Worm (Caenorhabditis elegans) whole organism, midembryonic: Measurements from ENCODE around the gene wee-1.3.
"Not testable (repeated sequence)": the region's sequence is repeated elsewhere in the genome, so short reads cannot be mapped to it uniquely, and the experiment has no call there.

Experiments
- T22C8.4 ChIP-seq: fragments of 200-800 bp; sonication (Bioruptor generic); IDR thresholded peaks from 2 replicates; pipeline ENCODE4 v1.3.6; 2022; ENCODE audit warnings: missing genetic modification characterization, missing compliant biosample characterization
- cog-1 ChIP-seq: sonication (generic microtip); optimal IDR thresholded peaks from 2 replicates; lab custom pipeline; 2016; ENCODE audit warnings: missing genetic modification characterization, missing compliant biosample characterization
- flt-1 ChIP-seq: fragments of 200-800 bp; sonication (Bioruptor generic); IDR thresholded peaks from 2 replicates; pipeline ENCODE4 v1.3.6; 2022; ENCODE audit warnings: missing genetic modification characterization, missing compliant biosample characterization
- klf-2 ChIP-seq: fragments of 200-800 bp; sonication (Bioruptor generic); conservative IDR thresholded peaks from 2 replicates; pipeline ENCODE4 v1.3.6; 2022; ENCODE audit warnings: missing genetic modification reagents, missing genetic modification characterization, missing compliant biosample characterization
- med-1 ChIP-seq: sonication (generic microtip); optimal IDR thresholded peaks from 2 replicates; lab custom pipeline; 2017; ENCODE audit warnings: missing genetic modification characterization, mild to moderate bottlenecking, missing compliant biosample characterization, antibody characterized with exemption, missing genetic modification reagents; ENCODE audit not compliant: insufficient read depth
- ref-1 ChIP-seq: fragments of 200-800 bp; sonication (Bioruptor generic); conservative IDR thresholded peaks from 2 replicates; pipeline ENCODE4 v1.3.6; 2022; ENCODE audit warnings: missing genetic modification reagents, missing genetic modification characterization, missing compliant biosample characterization
- tab-1 ChIP-seq: fragments of 200-800 bp; sonication (Bioruptor generic); IDR thresholded peaks from 2 replicates; pipeline ENCODE4 v1.3.6; 2022; ENCODE audit warnings: missing genetic modification characterization, missing compliant biosample characterization
- ztf-23 ChIP-seq: fragments of 200-800 bp; sonication (Bioruptor generic); IDR thresholded peaks from 2 replicates; pipeline ENCODE4 v1.3.6; 2022; ENCODE audit warnings: missing genetic modification reagents, missing genetic modification characterization, missing compliant biosample characterization
- ztf-29 ChIP-seq: fragments of 200-800 bp; sonication (Bioruptor generic); IDR thresholded peaks from 2 replicates; pipeline ENCODE4 v1.3.6; 2022; ENCODE audit warnings: missing genetic modification reagents, missing genetic modification characterization, missing compliant biosample characterization

Gene wee-1.3

DNA sequence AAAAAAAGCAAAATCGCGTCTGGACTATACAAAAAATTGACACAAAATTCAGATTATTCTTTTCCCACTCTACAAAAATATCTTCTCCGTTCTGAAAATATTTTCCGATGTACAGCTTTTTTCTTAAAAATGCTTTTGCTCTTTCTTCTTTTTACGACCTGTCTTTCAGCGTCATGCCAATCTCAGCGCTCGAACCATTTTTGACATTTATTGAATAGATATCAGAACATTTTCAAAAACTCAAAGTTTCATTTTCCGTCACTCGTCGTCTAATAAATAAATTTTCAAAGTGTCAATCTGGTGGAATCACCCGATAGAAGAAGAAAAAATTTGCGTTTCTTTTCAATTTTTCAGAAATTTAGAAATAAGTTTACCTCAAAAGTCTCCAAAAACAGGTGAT lies 25.1 kb upstream of the wee-1.3 start:
- no peak for TF ChIP-seq ztf-29 (GFP tag; lab: Robert Waterston, UW)
- TF ChIP-seq tab-1 (GFP tag; lab: Robert Waterston, UW), result no peak
- TF ChIP-seq ref-1 (GFP tag; lab: Robert Waterston, UW), result no peak
- no peak for TF ChIP-seq T22C8.4 (GFP tag; lab: Robert Waterston, UW)
- no peak for TF ChIP-seq flt-1 (GFP tag; lab: Robert Waterston, UW)
- TF ChIP-seq med-1 (GFP tag; lab: Kevin White, UChicago), result no peak
- no peak for TF ChIP-seq cog-1 (tag; lab: Kevin White, UChicago)
- TF ChIP-seq klf-2 (GFP tag; lab: Robert Waterston, UW), result no peak
- TF ChIP-seq ztf-23, result no peak

DNA sequence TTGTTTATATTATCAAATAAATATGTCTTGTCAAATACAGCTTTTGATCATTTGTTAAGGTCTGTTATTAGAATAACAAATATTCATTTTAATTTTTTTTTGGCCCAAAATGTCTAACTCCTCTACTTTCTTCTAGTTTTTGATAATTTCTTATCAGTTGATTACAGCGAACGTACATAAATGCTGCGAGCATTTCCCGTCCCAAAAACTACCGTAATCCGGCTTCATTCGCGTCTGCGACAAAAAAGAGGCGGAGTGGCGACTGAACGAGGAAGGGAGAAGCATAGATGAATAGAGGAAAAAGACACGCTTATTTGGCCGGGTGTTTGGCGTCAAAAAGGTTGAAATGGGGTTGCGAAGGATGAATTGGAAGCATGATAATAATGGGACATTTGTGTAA lies 24.3 kb upstream of the wee-1.3 start:
- TF ChIP-seq med-1 (GFP tag; lab: Kevin White, UChicago) (no peak), ztf-29 (GFP tag; lab: Robert Waterston, UW) (no peak), ref-1 (GFP tag; lab: Robert Waterston, UW) (no peak), cog-1 (tag; lab: Kevin White, UChicago) (no peak), tab-1 (GFP tag; lab: Robert Waterston, UW) (no peak), flt-1 (GFP tag; lab: Robert Waterston, UW) (no peak), klf-2 (GFP tag; lab: Robert Waterston, UW) (no peak), T22C8.4 (GFP tag; lab: Robert Waterston, UW) (no peak), ztf-23 (no peak)

DNA sequence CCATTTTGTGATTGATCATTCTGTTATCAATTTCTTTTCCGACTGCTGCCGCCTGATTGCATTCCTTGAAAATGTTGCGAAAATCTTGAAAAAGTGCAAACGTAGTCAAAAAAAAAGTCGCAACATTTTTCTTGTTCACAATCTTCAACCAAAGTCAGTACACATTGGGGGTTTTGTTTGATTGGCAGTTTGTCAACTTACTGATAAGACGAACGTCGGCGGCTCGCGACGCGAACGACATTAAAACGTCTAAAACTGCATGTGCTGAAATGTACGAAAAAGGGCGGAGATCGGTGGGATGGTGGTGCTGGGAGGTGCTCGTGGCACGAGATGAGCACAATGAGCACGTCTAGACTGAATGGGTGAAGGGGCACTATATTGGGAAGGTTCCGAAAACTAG lies 22.6 kb upstream of the wee-1.3 start:
- TF ChIP-seq ztf-23, result no peak
- no peak for TF ChIP-seq T22C8.4 (GFP tag; lab: Robert Waterston, UW)
- TF ChIP-seq tab-1 (GFP tag; lab: Robert Waterston, UW), result no peak
- TF ChIP-seq klf-2 (GFP tag; lab: Robert Waterston, UW), result no peak
- no peak for TF ChIP-seq med-1 (GFP tag; lab: Kevin White, UChicago)
- TF ChIP-seq ref-1 (GFP tag; lab: Robert Waterston, UW), result no peak
- no peak for TF ChIP-seq cog-1 (tag; lab: Kevin White, UChicago)
- TF ChIP-seq flt-1 (GFP tag; lab: Robert Waterston, UW), result no peak
- no peak for TF ChIP-seq ztf-29 (GFP tag; lab: Robert Waterston, UW)

ce11 chrII:9735785-9736184 lies 19.5 kb upstream of the wee-1.3 start:
- no peak for TF ChIP-seq klf-2 (GFP tag; lab: Robert Waterston, UW)
- no peak for TF ChIP-seq ref-1 (GFP tag; lab: Robert Waterston, UW)
- no peak for TF ChIP-seq ztf-23
- no peak for TF ChIP-seq tab-1 (GFP tag; lab: Robert Waterston, UW)
- no peak for TF ChIP-seq T22C8.4 (GFP tag; lab: Robert Waterston, UW)
- no peak for TF ChIP-seq flt-1 (GFP tag; lab: Robert Waterston, UW)
- TF ChIP-seq cog-1 (tag; lab: Kevin White, UChicago), result no peak
- no peak for TF ChIP-seq ztf-29 (GFP tag; lab: Robert Waterston, UW)
- no peak for TF ChIP-seq med-1 (GFP tag; lab: Kevin White, UChicago)

- not testable (repeated sequence) for TF ChIP-seq flt-1 (GFP tag; lab: Robert Waterston, UW); ztf-23; klf-2 (GFP tag; lab: Robert Waterston, UW)
Measured at ce11 chrII:9731810-9732209, 15.5 kb upstream of the wee-1.3 start, which contains the start of gene mab-3. Gene mab-3 (plus strand): TSS chrII:9732137.

- TF ChIP-seq ztf-23, result no peak
- no peak for TF ChIP-seq tab-1 (GFP tag; lab: Robert Waterston, UW)
- no peak for TF ChIP-seq cog-1 (tag; lab: Kevin White, UChicago)
- no peak for TF ChIP-seq T22C8.4 (GFP tag; lab: Robert Waterston, UW)
- no peak for TF ChIP-seq ztf-29 (GFP tag; lab: Robert Waterston, UW)
- no peak for TF ChIP-seq med-1 (GFP tag; lab: Kevin White, UChicago)
- TF ChIP-seq klf-2 (GFP tag; lab: Robert Waterston, UW), result no peak
- no peak for TF ChIP-seq flt-1 (GFP tag; lab: Robert Waterston, UW)
- TF ChIP-seq ref-1 (GFP tag; lab: Robert Waterston, UW), result no peak
Measured at ce11 chrII:9729866-9730265, 13.6 kb upstream of the wee-1.3 start.

ce11 chrII:9729196-9729595 lies 12.9 kb upstream of the wee-1.3 start:
- TF ChIP-seq tab-1 (GFP tag; lab: Robert Waterston, UW) (no peak), T22C8.4 (GFP tag; lab: Robert Waterston, UW) (no peak), klf-2 (GFP tag; lab: Robert Waterston, UW) (no peak), cog-1 (tag; lab: Kevin White, UChicago) (no peak), med-1 (GFP tag; lab: Kevin White, UChicago) (no peak)

DNA sequence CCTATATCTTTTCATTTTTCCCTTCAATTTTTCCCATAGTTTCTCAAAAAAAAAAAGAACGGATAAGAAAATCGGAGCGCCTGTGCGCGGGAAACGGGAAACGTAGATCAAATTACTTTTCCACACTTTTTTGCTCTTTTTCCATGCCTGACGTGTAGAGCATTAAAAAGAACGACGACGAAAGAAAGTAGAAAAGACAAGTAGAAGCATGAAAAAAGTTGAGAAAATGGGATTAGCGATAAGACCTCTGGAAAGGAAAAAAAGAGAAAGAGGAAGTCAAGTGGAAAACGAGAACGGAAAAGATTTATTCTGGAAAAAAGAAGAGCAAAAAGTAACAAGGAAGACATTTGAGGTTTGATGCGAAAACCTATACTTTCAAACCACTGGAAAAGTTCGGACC lies 12.2 kb upstream of the wee-1.3 start:
- TF ChIP-seq med-1 (GFP tag; lab: Kevin White, UChicago), result no peak
- no peak for TF ChIP-seq T22C8.4 (GFP tag; lab: Robert Waterston, UW)
- TF ChIP-seq klf-2 (GFP tag; lab: Robert Waterston, UW), result no peak
- no peak for TF ChIP-seq ztf-29 (GFP tag; lab: Robert Waterston, UW)
- TF ChIP-seq tab-1 (GFP tag; lab: Robert Waterston, UW), result no peak
- no peak for TF ChIP-seq flt-1 (GFP tag; lab: Robert Waterston, UW)
- TF ChIP-seq ref-1 (GFP tag; lab: Robert Waterston, UW), result no peak
- TF ChIP-seq cog-1 (tag; lab: Kevin White, UChicago), result no peak
- TF ChIP-seq ztf-23, result no peak

DNA sequence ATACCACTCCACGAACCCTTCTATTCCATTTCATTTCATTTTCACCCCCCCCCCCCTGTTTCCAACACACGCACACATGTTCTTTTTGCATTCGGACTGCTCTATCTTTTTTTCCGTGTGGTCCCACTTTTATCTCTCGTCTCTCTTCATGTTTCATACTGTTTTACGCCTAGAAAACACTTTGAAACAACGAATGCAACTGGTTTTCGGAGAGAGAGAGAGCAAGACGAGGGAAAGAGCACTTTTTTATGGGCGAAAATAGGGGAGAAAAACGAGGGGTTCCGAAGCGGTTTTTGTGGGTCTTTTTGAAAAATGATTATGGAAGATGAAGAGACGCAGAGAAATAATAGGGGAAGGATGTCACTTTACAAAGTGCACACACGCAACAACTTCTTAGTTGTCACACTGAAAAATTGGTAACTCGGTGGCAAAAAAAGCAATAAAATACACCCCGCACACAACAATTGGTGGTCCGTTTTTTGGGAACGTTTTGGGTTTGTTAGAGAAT lies 11.0 kb upstream of the wee-1.3 start:
- TF ChIP-seq tab-1 (GFP tag; lab: Robert Waterston, UW) (no peak), klf-2 (GFP tag; lab: Robert Waterston, UW) (no peak), cog-1 (tag; lab: Kevin White, UChicago) (no peak), ztf-23 (no peak), flt-1 (GFP tag; lab: Robert Waterston, UW) (no peak), T22C8.4 (GFP tag; lab: Robert Waterston, UW) (no peak), ref-1 (GFP tag; lab: Robert Waterston, UW) (no peak), med-1 (GFP tag; lab: Kevin White, UChicago) (no peak), ztf-29 (GFP tag; lab: Robert Waterston, UW) (no peak)
